Worm (Caenorhabditis elegans) whole organism, L2 larva: ENCODE measurements around the gene F44E5.1.

Experiments used
- egl-27 ChIP-seq: sonication (generic microtip); optimal IDR thresholded peaks from 3 replicates; lab custom pipeline; 2017; ENCODE audit warnings: missing biosample characterization, missing genetic modification reagents, missing genetic modification characterization
- elt-3 ChIP-seq: sonication (generic microtip); optimal IDR thresholded peaks from 2 replicates; lab custom pipeline; 2017; ENCODE audit warnings: missing biosample characterization, missing genetic modification characterization
- lin-13 ChIP-seq: fragments of 150-350 bp; optimal IDR thresholded peaks from 2 replicates; lab custom pipeline; 2014; ENCODE audit warnings: missing biosample characterization, missing genetic modification reagents, missing genetic modification characterization
- lin-39 ChIP-seq: fragments of 150-350 bp; optimal IDR thresholded peaks from 2 replicates; lab custom pipeline; 2014; ENCODE audit warnings: missing biosample characterization, missing genetic modification reagents, missing genetic modification characterization
- nhr-11 ChIP-seq: fragments of 150-350 bp; optimal IDR thresholded peaks from 2 replicates; lab custom pipeline; 2014; ENCODE audit warnings: missing biosample characterization, missing genetic modification characterization
- nhr-12 ChIP-seq: fragments of 150-350 bp; optimal IDR thresholded peaks from 2 replicates; lab custom pipeline; 2014; ENCODE audit warnings: missing biosample characterization, missing genetic modification characterization
- unc-55 ChIP-seq: fragments of 150-350 bp; sonication (generic microtip); optimal IDR thresholded peaks from 3 replicates; lab custom pipeline; 2014; ENCODE audit warnings: missing biosample characterization, missing genetic modification reagents, missing genetic modification characterization
- unc-62 ChIP-seq: fragments of 150-350 bp; optimal IDR thresholded peaks from 2 replicates; lab custom pipeline; 2014; ENCODE audit warnings: missing biosample characterization, missing genetic modification reagents, missing genetic modification characterization
- ztf-4 ChIP-seq: fragments of 150-350 bp; optimal IDR thresholded peaks from 2 replicates; lab custom pipeline; 2014; ENCODE audit warnings: missing biosample characterization, missing genetic modification characterization

- TF ChIP-seq elt-3 (tag; lab: Kevin White, UChicago): no peak
- no peak for TF ChIP-seq nhr-12
- no peak for TF ChIP-seq ztf-4 (tag; lab: Kevin White, UChicago)
- no peak for TF ChIP-seq lin-39
- TF ChIP-seq unc-62 (GFP tag; lab: Kevin White, UChicago): no peak
- TF ChIP-seq lin-13: no peak
- TF ChIP-seq egl-27 (tag; lab: Kevin White, UChicago): no peak
- TF ChIP-seq unc-55 (GFP tag; lab: Kevin White, UChicago): no peak
- TF ChIP-seq nhr-11 (tag; lab: Kevin White, UChicago): no peak
Measured at ce11 chrII:11737347-11737746, 37.0 kb downstream of the F44E5.1 start.
